Worm (Caenorhabditis elegans) whole organism, L4 larva: ENCODE data around the gene mig-13.

Experiments used
- hlh-30 ChIP-seq: sonication (generic microtip); optimal IDR thresholded peaks from 2 replicates; lab custom pipeline; 2017; ENCODE audit warnings: antibody characterized with exemption, mild to moderate bottlenecking, missing genetic modification characterization, missing compliant biosample characterization; ENCODE audit not compliant: insufficient read depth
- mes-2 ChIP-seq: sonication (generic microtip); optimal IDR thresholded peaks from 2 replicates; lab custom pipeline; 2016; ENCODE audit warnings: missing genotype, mild to moderate bottlenecking, missing genetic modification characterization, missing compliant biosample characterization; ENCODE audit not compliant: poor library complexity, severe bottlenecking

DNA sequence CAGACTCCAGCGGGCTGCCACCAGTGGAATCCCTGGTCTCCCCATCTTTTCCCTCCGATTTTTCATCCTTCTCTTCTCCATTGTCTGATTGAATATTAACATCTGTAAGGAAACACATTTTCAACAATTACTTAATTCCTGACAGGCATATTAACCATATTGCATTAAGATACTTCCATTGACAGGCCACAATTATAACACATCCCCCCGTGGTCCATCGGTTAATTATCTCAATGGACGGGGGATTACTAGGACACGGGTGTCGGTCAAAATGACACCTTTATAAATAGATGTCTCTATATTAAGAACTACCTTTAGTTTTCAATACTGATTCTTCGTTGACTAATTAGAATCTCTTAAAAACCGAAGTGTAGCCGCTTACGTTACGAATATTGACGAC is 40.2 kb downstream of the mig-13 start:
- TF ChIP-seq hlh-30 (tag; lab: Kevin White, UChicago) (no peak), mes-2 (tag; lab: Kevin White, UChicago) (no peak)
